Fruit fly (Drosophila melanogaster): ENCODE results near the gene CG15211.

CG15211 gene

dm6 chrX:10771856-10772592 is at the start of gene CG15211 (continued):
- TF ChIP-seq CG11456 (GFP tag; IDR thresholded peaks at IDR 0.05) (no peak; the same call in 2 of the 3 replicates), CG18011 (GFP tag; optimal IDR thresholded peaks at IDR 0.05) (no peak), Hsf (GFP tag; optimal IDR thresholded peaks at IDR 0.05) (peak; percentile 21), org-1 (GFP tag; optimal IDR thresholded peaks at IDR 0.05) (peak; percentile 56), salm (tag; optimal IDR thresholded peaks at IDR 0.05) (peak; percentile 47), Fer2 (tag; optimal IDR thresholded peaks at IDR 0.05) (peak; percentile 22), CG13624 (GFP tag; optimal IDR thresholded peaks at IDR 0.05) (no peak), CG3281 (GFP tag; optimal IDR thresholded peaks at IDR 0.05) (peak; percentile 41), klu (GFP tag; IDR thresholded peaks at IDR 0.05) (no peak), run (tag; optimal IDR thresholded peaks at IDR 0.05) (peak; percentile 17), lov (optimal IDR thresholded peaks at IDR 0.05) (no peak), lov (GFP tag; IDR thresholded peaks at IDR 0.05) (no peak), bowl (GFP tag; IDR thresholded peaks at IDR 0.05) (no peak), slp2 (GFP tag; optimal IDR thresholded peaks at IDR 0.05) (no peak), H2.0 (GFP tag; IDR thresholded peaks at IDR 0.05) (peak; percentile 39; the same call in 1 of the 2 replicates), Neu2 (GFP tag; optimal IDR thresholded peaks at IDR 0.05; ENCODE audit: borderline replicate concordance) (no peak), CG4820 (GFP tag; optimal IDR thresholded peaks at IDR 0.05) (peak; percentile 72), GATAe (GFP tag; conservative IDR thresholded peaks at IDR 0.05) (no peak), NFAT (GFP tag; IDR thresholded peaks at IDR 0.05) (0 out of 2 replicates have a peak, but pooled peaks have one; percentile 2), CG14860 (GFP tag; IDR thresholded peaks at IDR 0.05; ENCODE audit: partially characterized antibody) (no peak), Usf (GFP tag; optimal IDR thresholded peaks at IDR 0.05) (no peak), CG16779 (GFP tag; IDR thresholded peaks at IDR 0.05) (no peak), CG15601 (tag; optimal IDR thresholded peaks at IDR 0.05) (peak; percentile 78), CG15269 (tag; optimal IDR thresholded peaks at IDR 0.05) (peak; percentile 68), tap (tag; optimal IDR thresholded peaks at IDR 0.05) (peak; percentile 31), CG12659 (GFP tag; optimal IDR thresholded peaks at IDR 0.05) (peak; percentile 83), gsb (GFP tag; IDR thresholded peaks at IDR 0.05) (no peak), gt (GFP tag; IDR thresholded peaks at IDR 0.05) (no peak), CG4360 (GFP tag; IDR thresholded peaks at IDR 0.05) (no peak), CG18619 (GFP tag; optimal IDR thresholded peaks at IDR 0.05) (peak; percentile 67), trem (tag; optimal IDR thresholded peaks at IDR 0.05) (peak; percentile 57), CG12219 (GFP tag; optimal IDR thresholded peaks at IDR 0.05) (peak; percentile 52), az2 (GFP tag; optimal IDR thresholded peaks at IDR 0.05) (peak; percentile 77), sima (GFP tag; optimal IDR thresholded peaks at IDR 0.05) (no peak), CG13424 (tag; optimal IDR thresholded peaks at IDR 0.05) (peak; percentile 81), Xbp1 (GFP tag; optimal IDR thresholded peaks at IDR 0.05) (peak; percentile 73), CG3407 (GFP tag; optimal IDR thresholded peaks at IDR 0.05) (peak; percentile 64), CG13296 (GFP tag; optimal IDR thresholded peaks at IDR 0.05) (peak; percentile 65), ems (GFP tag; optimal IDR thresholded peaks at IDR 0.05) (peak; percentile 16), Ada2b (GFP tag; IDR thresholded peaks at IDR 0.05) (peak; percentile 40), Dll (GFP tag; IDR thresholded peaks at IDR 0.05; ENCODE audit: partially characterized antibody) (no peak), dan (GFP tag; IDR thresholded peaks at IDR 0.05) (no peak), CG6254 (GFP tag; optimal IDR thresholded peaks at IDR 0.05) (peak; percentile 60), CG3838 (GFP tag; optimal IDR thresholded peaks at IDR 0.05) (peak; percentile 15), tup (GFP tag; optimal IDR thresholded peaks at IDR 0.05) (no peak), CG14050 (GFP tag; IDR thresholded peaks at IDR 0.05) (peak; percentile 55; the same call in 2 of the 3 replicates), trh (GFP tag; optimal IDR thresholded peaks at IDR 0.05) (peak; percentile 49), sc (optimal IDR thresholded peaks at IDR 0.05) (no peak), sc (GFP tag; optimal IDR thresholded peaks at IDR 0.05) (peak; percentile 66), CG17612 (GFP tag; IDR thresholded peaks at IDR 0.05) (no peak)
